Worm (Caenorhabditis elegans): ENCODE results near the gene rocf-1.

DNA sequence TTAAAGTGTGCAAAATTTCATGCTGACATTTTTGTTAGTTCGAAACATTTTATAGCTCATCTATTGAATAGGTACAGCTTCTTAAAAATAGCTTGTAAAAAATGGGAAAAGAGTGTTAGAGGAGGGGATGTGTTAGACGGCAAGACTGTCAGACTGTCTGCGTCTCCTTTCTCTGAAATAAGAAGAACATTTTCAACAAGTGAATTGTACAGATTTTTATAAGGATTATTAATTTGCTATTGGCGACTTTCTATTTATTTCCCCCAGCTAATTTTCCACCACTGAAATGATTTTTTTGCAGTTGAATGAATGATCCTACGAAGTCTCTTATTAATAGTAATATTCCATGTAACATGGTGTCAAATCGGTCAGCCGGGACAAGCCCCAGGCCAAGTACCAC is 34.1 kb upstream of the rocf-1 start, which contains the start of gene C06B8.7:
- TF ChIP-seq php-3 (GFP tag; IDR thresholded peaks at IDR 0.05) (no peak), ama-1 (optimal IDR thresholded peaks at IDR 0.05) (no peak), mdl-1 (tag; optimal IDR thresholded peaks at IDR 0.05) (no peak), nhr-76 (tag; optimal IDR thresholded peaks at IDR 0.05) (no peak), dve-1 (tag; optimal IDR thresholded peaks at IDR 0.05; ENCODE audit: insufficient read depth) (no peak), fkh-10 (GFP tag; optimal IDR thresholded peaks at IDR 0.05) (no peak), lin-29 (GFP tag; IDR thresholded peaks at IDR 0.05) (no peak), snpc-4 (tag; optimal IDR thresholded peaks at IDR 0.05) (no peak), F49E8.2 (tag; optimal IDR thresholded peaks at IDR 0.05; ENCODE audit: borderline replicate concordance) (no peak), ctbp-1 (GFP tag; IDR thresholded peaks at IDR 0.05) (no peak), hlh-11 (tag; optimal IDR thresholded peaks at IDR 0.05) (no peak), set-16 (GFP tag; IDR thresholded peaks at IDR 0.05) (no peak)
